Worm (Caenorhabditis elegans): Measurements from ENCODE around the gene fbxb-99.

- TF ChIP-seq ets-4 (tag; optimal IDR thresholded peaks at IDR 0.05) (no peak), ceh-30 (tag; optimal IDR thresholded peaks at IDR 0.05) (no peak), fax-1 (tag; optimal IDR thresholded peaks at IDR 0.05) (no peak), nfya-1 (tag; optimal IDR thresholded peaks at IDR 0.05) (no peak), elt-2 (tag; optimal IDR thresholded peaks at IDR 0.05) (no peak), C08G9.2 (tag; optimal IDR thresholded peaks at IDR 0.05) (no peak), sox-4 (tag; optimal IDR thresholded peaks at IDR 0.05) (no peak), pqm-1 (tag; optimal IDR thresholded peaks at IDR 0.05) (no peak), fkh-10 (GFP tag; optimal IDR thresholded peaks at IDR 0.05) (no peak), ama-1 (optimal IDR thresholded peaks at IDR 0.05) (no peak), madf-2 (tag; optimal IDR thresholded peaks at IDR 0.05) (no peak)
These were observed 12.3 kb upstream of the fbxb-99 start for ce11 chrII:3805518-3805917.

All from whole organism, late embryonic.